Worm (Caenorhabditis elegans): Measurements from ENCODE around the gene pitr-5.

DNA sequence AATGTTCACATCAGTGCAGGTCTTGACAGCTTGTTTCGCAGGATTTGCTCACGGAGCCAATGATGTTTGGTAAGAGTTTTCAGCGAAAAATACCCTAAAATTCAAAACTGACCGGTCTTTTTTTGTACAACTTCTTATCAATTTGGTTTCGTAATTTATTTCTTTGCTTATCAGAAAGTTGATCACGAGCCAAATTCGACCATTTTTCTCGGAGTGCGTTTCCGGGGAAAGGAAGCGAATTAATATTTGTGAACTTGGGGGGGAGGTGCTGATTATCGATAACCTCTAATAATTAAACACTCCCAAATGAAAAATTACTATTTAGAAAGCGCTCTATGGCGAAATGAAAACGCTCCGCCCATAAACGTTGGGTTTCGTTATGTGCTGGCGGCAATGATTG, 1.9 kb downstream of the pitr-5 start:
- no peak for TF ChIP-seq pha-4 (tag; optimal IDR thresholded peaks at IDR 0.05)
- TF ChIP-seq pqm-1 (tag; optimal IDR thresholded peaks at IDR 0.05) = no peak
- TF ChIP-seq unc-55 (GFP tag; optimal IDR thresholded peaks at IDR 0.05) = no peak
- TF ChIP-seq rnt-1 (tag; optimal IDR thresholded peaks at IDR 0.05) = no peak
- no peak for TF ChIP-seq tbx-7 (tag; optimal IDR thresholded peaks at IDR 0.05)
- no peak for TF ChIP-seq hlh-6 (tag; optimal IDR thresholded peaks at IDR 0.05)
- no peak for TF ChIP-seq che-1 (tag; optimal IDR thresholded peaks at IDR 0.05)
- TF ChIP-seq ceh-30 (tag; optimal IDR thresholded peaks at IDR 0.05) = no peak
- TF ChIP-seq odd-2 (tag; optimal IDR thresholded peaks at IDR 0.05) = no peak
- TF ChIP-seq ceh-24 (tag; optimal IDR thresholded peaks at IDR 0.05) = no peak
